Fruit fly (Drosophila melanogaster): ENCODE measurements around the gene CG12093.

Gene CG12093

DNA sequence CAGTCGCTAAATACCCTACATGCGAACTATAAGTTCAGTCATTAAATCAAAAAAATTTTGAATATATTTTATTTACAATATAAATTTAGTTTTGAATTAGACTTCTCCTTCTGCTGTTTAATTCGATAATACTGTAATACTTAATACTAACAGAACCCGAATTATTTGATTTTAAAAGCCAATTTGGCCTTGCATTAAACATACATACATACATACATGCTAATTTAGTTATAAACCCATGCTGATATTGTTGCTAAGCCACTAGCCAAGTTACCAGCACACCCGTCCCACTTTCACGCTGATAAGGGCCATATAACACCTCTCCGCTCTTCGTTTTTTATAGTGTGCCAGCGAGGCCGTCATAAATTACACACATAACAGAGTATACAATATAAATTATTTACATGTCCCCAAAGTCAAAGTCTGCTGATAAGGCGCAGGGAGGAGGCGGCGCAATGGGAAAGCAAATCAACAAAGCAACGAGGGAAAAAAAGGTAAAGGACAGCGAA is 25.4 kb upstream of the CG12093 start (continued):
- TF ChIP-seq CG15011 (GFP tag; optimal IDR thresholded peaks at IDR 0.05) (peak; percentile 34), Eip74EF (GFP tag; optimal IDR thresholded peaks at IDR 0.05) (peak in 1 of 2 experiments; percentile 33), Lim3 (GFP tag; IDR thresholded peaks at IDR 0.05) (no peak), zen2 (GFP tag; IDR thresholded peaks at IDR 0.05; ENCODE audit: partially characterized antibody) (no peak), CG16863 (GFP tag; optimal IDR thresholded peaks at IDR 0.05) (no peak), h (optimal IDR thresholded peaks at IDR 0.05) (no peak), tx (GFP tag; optimal IDR thresholded peaks at IDR 0.05) (no peak), nom (GFP tag; optimal IDR thresholded peaks at IDR 0.05) (peak; percentile 88), dati (GFP tag; IDR thresholded peaks at IDR 0.05) (no peak), sna (GFP tag; IDR thresholded peaks at IDR 0.05; ENCODE audit: partially characterized antibody) (no peak), GATAe (GFP tag; conservative IDR thresholded peaks at IDR 0.05) (peak; percentile 61), CG33213 (GFP tag; optimal IDR thresholded peaks at IDR 0.05) (no peak), CG13894 (tag; optimal IDR thresholded peaks at IDR 0.05) (peak; percentile 61), CG10431 (GFP tag; optimal IDR thresholded peaks at IDR 0.05) (peak; percentile 75), CG15601 (tag; optimal IDR thresholded peaks at IDR 0.05) (peak; percentile 46), CG8924 (tag; optimal IDR thresholded peaks at IDR 0.05) (peak; percentile 65), Rfx (GFP tag; IDR thresholded peaks at IDR 0.05) (peak; percentile 50), CkIIα-i1 (GFP tag; IDR thresholded peaks at IDR 0.05) (no peak), dan (GFP tag; IDR thresholded peaks at IDR 0.05) (no peak), CG4854 (GFP tag; optimal IDR thresholded peaks at IDR 0.05) (no peak), CG1832 (GFP tag; optimal IDR thresholded peaks at IDR 0.05) (no peak), H2.0 (GFP tag; IDR thresholded peaks at IDR 0.05) (no peak; the same call in 1 of the 2 replicates), bab2 (GFP tag; optimal IDR thresholded peaks at IDR 0.05) (no peak), Bteb2 (GFP tag; optimal IDR thresholded peaks at IDR 0.05) (no peak), gce (GFP tag; IDR thresholded peaks at IDR 0.05) (peak; percentile 47; the same call in 1 of the 3 replicates), CG6791 (GFP tag; IDR thresholded peaks at IDR 0.05; ENCODE audit: partially characterized antibody) (no peak), hb (GFP tag; IDR thresholded peaks at IDR 0.05; ENCODE audit: partially characterized antibody) (no peak), CG11695 (GFP tag; IDR thresholded peaks at IDR 0.05) (peak; percentile 33; the same call in 1 of the 3 replicates), CG13296 (GFP tag; optimal IDR thresholded peaks at IDR 0.05) (peak; percentile 81), Neu2 (GFP tag; optimal IDR thresholded peaks at IDR 0.05; ENCODE audit: borderline replicate concordance) (no peak), CG17186 (GFP tag; optimal IDR thresholded peaks at IDR 0.05) (no peak), CG15269 (tag; optimal IDR thresholded peaks at IDR 0.05) (peak; percentile 40), CG2129 (GFP tag; IDR thresholded peaks at IDR 0.05; ENCODE audit: partially characterized antibody) (no peak), da (GFP tag; optimal IDR thresholded peaks at IDR 0.05) (no peak), sd (tag; optimal IDR thresholded peaks at IDR 0.05) (peak; percentile 68), CG11085 (GFP tag; IDR thresholded peaks at IDR 0.05) (no peak), caup (GFP tag; optimal IDR thresholded peaks at IDR 0.05; ENCODE audit: severe bottlenecking) (peak; percentile 48), Sox100B (GFP tag; optimal IDR thresholded peaks at IDR 0.05) (peak; percentile 60), hbn (GFP tag; IDR thresholded peaks at IDR 0.05; ENCODE audit: partially characterized antibody) (no peak), grn (GFP tag; optimal IDR thresholded peaks at IDR 0.05) (peak; percentile 29), nerfin-2 (GFP tag; IDR thresholded peaks at IDR 0.05; ENCODE audit: partially characterized antibody) (no peak), fd64A (GFP tag; optimal IDR thresholded peaks at IDR 0.05) (peak; percentile 56), insv (GFP tag; optimal IDR thresholded peaks at IDR 0.05) (no peak), ftz-f1 (GFP tag; optimal IDR thresholded peaks at IDR 0.05) (peak; percentile 78), hkb (optimal IDR thresholded peaks at IDR 0.05) (no peak), hkb (GFP tag; IDR thresholded peaks at IDR 0.05) (no peak; the same call in 1 of the 2 replicates), CG6689 (GFP tag; IDR thresholded peaks at IDR 0.05) (no peak), tgo (GFP tag; IDR thresholded peaks at IDR 0.05) (no peak), pan (optimal IDR thresholded peaks at IDR 0.05) (no peak), pan (GFP tag; optimal IDR thresholded peaks at IDR 0.05 in 1 of 2, IDR thresholded peaks at IDR 0.05 in 1 of 2) (peak in 1 of 2 experiments; percentile 11)
